Worm (Caenorhabditis elegans) whole organism, late embryonic: ENCODE data around the gene C24A3.4.

Experiments used
- C08G9.2 ChIP-seq: sonication (generic microtip); optimal IDR thresholded peaks from 2 replicates; lab custom pipeline; 2016; ENCODE audit warnings: mild to moderate bottlenecking, missing genetic modification characterization, moderate library complexity, missing compliant biosample characterization
- C38D4.7 ChIP-seq: fragments of 200-800 bp; sonication (Bioruptor generic); optimal IDR thresholded peaks from 2 replicates; lab custom pipeline; 2018; ENCODE audit warnings: mild to moderate bottlenecking, missing genetic modification characterization, moderate library complexity, missing compliant biosample characterization
- F13H6.1 ChIP-seq: sonication (generic microtip); optimal IDR thresholded peaks from 2 replicates; lab custom pipeline; 2016; ENCODE audit warnings: missing genetic modification characterization, missing compliant biosample characterization
- K02D7.2 ChIP-seq: sonication (generic microtip); optimal IDR thresholded peaks from 2 replicates; lab custom pipeline; 2017; ENCODE audit warnings: mild to moderate bottlenecking, missing genetic modification characterization, missing compliant biosample characterization
- T23F11.4 ChIP-seq: fragments of 200-800 bp; sonication (Bioruptor generic); optimal IDR thresholded peaks from 2 replicates; lab custom pipeline; 2018; ENCODE audit warnings: mild to moderate bottlenecking, missing genetic modification characterization, missing compliant biosample characterization
- Y22D7AL.16 ChIP-seq: sonication (generic microtip); optimal IDR thresholded peaks from 2 replicates; lab custom pipeline; 2016; ENCODE audit warnings: missing genetic modification characterization, missing compliant biosample characterization
- ahr-1 ChIP-seq: sonication (generic microtip); optimal IDR thresholded peaks from 2 replicates; lab custom pipeline; 2016; ENCODE audit warnings: missing genetic modification characterization, missing compliant biosample characterization
- ceh-14 ChIP-seq: sonication (generic microtip); optimal IDR thresholded peaks from 2 replicates; lab custom pipeline; 2016; ENCODE audit warnings: missing genotype, missing genetic modification characterization, missing compliant biosample characterization
- ceh-18 ChIP-seq: sonication (generic microtip); optimal IDR thresholded peaks from 2 replicates; lab custom pipeline; 2016; ENCODE audit warnings: missing genetic modification characterization, missing compliant biosample characterization
- ceh-19 ChIP-seq: fragments of 200-800 bp; sonication (Bioruptor generic); optimal IDR thresholded peaks from 2 replicates; lab custom pipeline; 2018; ENCODE audit warnings: mild to moderate bottlenecking, missing genetic modification characterization, missing compliant biosample characterization
- ceh-2 ChIP-seq: sonication (generic microtip); optimal IDR thresholded peaks from 2 replicates; lab custom pipeline; 2016; ENCODE audit warnings: missing genotype, missing genetic modification characterization, missing compliant biosample characterization
- ceh-30 ChIP-seq: fragments of 150-350 bp; optimal IDR thresholded peaks from 2 replicates; lab custom pipeline; 2014; ENCODE audit warnings: missing biosample characterization, missing genetic modification characterization
- ceh-31 ChIP-seq: sonication (generic microtip); optimal IDR thresholded peaks from 2 replicates; lab custom pipeline; 2016; ENCODE audit warnings: missing genetic modification characterization, missing compliant biosample characterization
- ceh-34 ChIP-seq: sonication (generic microtip); optimal IDR thresholded peaks from 2 replicates; lab custom pipeline; 2016; ENCODE audit warnings: mild to moderate bottlenecking, missing genetic modification characterization, missing compliant biosample characterization
- ceh-45 ChIP-seq: fragments of 200-800 bp; sonication (Bioruptor generic); IDR thresholded peaks from 2 replicates; pipeline ENCODE4 v1.3.6; 2022; ENCODE audit warnings: missing genetic modification reagents, missing genetic modification characterization, missing compliant biosample characterization
- ceh-6 ChIP-seq: fragments of 200-800 bp; sonication (Bioruptor generic); optimal IDR thresholded peaks from 2 replicates; lab custom pipeline; 2018; ENCODE audit warnings: mild to moderate bottlenecking, missing genetic modification characterization, missing compliant biosample characterization
- ceh-9 ChIP-seq: sonication (generic microtip); optimal IDR thresholded peaks from 2 replicates; lab custom pipeline; 2016; ENCODE audit warnings: mild to moderate bottlenecking, missing genetic modification characterization, inconsistent platforms, missing compliant biosample characterization
- dve-1 ChIP-seq: sonication (generic microtip); optimal IDR thresholded peaks from 2 replicates; lab custom pipeline; 2017; ENCODE audit warnings: antibody characterized with exemption, mild to moderate bottlenecking, missing genetic modification characterization, missing compliant biosample characterization
- elt-2 ChIP-seq: sonication (generic microtip); optimal IDR thresholded peaks from 2 replicates; lab custom pipeline; 2016; ENCODE audit warnings: missing genetic modification reagents, missing genetic modification characterization, missing compliant biosample characterization
- elt-4 ChIP-seq: sonication (generic microtip); optimal IDR thresholded peaks from 2 replicates; lab custom pipeline; 2016; ENCODE audit warnings: missing genetic modification characterization, missing compliant biosample characterization
- ets-4 ChIP-seq: sonication (generic microtip); optimal IDR thresholded peaks from 2 replicates; lab custom pipeline; 2016; ENCODE audit warnings: missing genetic modification characterization, missing compliant biosample characterization
- eyg-1 ChIP-seq: sonication (generic microtip); optimal IDR thresholded peaks from 2 replicates; lab custom pipeline; 2016; ENCODE audit warnings: missing genotype, missing genetic modification characterization, missing compliant biosample characterization
- fax-1 ChIP-seq: sonication (generic microtip); optimal IDR thresholded peaks from 2 replicates; lab custom pipeline; 2016; ENCODE audit warnings: missing genotype, missing genetic modification characterization, missing compliant biosample characterization
- fkh-10 ChIP-seq: fragments of 150-350 bp; optimal IDR thresholded peaks from 2 replicates; lab custom pipeline; 2014; ENCODE audit warnings: missing biosample characterization, missing genetic modification reagents, missing genetic modification characterization
- fkh-6 ChIP-seq: sonication (generic microtip); optimal IDR thresholded peaks from 2 replicates; lab custom pipeline; 2016; ENCODE audit warnings: missing genetic modification characterization, missing compliant biosample characterization
- gmeb-2 ChIP-seq: sonication (generic microtip); optimal IDR thresholded peaks from 2 replicates; lab custom pipeline; 2016; ENCODE audit warnings: missing genetic modification characterization, inconsistent platforms, missing compliant biosample characterization
- hlh-30 ChIP-seq: sonication (generic microtip); optimal IDR thresholded peaks from 2 replicates; lab custom pipeline; 2017; ENCODE audit warnings: antibody characterized with exemption, missing genetic modification characterization, missing compliant biosample characterization; ENCODE audit not compliant: insufficient read depth
- hlh-8 ChIP-seq: sonication (generic microtip); optimal IDR thresholded peaks from 2 replicates; lab custom pipeline; 2016; ENCODE audit warnings: missing genotype, missing genetic modification characterization, missing compliant biosample characterization
- lim-6 ChIP-seq: sonication (generic microtip); optimal IDR thresholded peaks from 2 replicates; lab custom pipeline; 2016; ENCODE audit warnings: missing genetic modification characterization, missing compliant biosample characterization
- mec-3 ChIP-seq: sonication (generic microtip); optimal IDR thresholded peaks from 2 replicates; lab custom pipeline; 2016; ENCODE audit warnings: borderline replicate concordance, missing genetic modification characterization, missing compliant biosample characterization
- nfya-1 ChIP-seq: sonication (generic microtip); optimal IDR thresholded peaks from 2 replicates; lab custom pipeline; 2017; ENCODE audit warnings: missing genetic modification characterization, mild to moderate bottlenecking, missing compliant biosample characterization, antibody characterized with exemption, moderate library complexity
- nhr-232 ChIP-seq: sonication (generic microtip); optimal IDR thresholded peaks from 2 replicates; lab custom pipeline; 2016; ENCODE audit warnings: missing genetic modification characterization, missing compliant biosample characterization
- pag-3 ChIP-seq: sonication (generic microtip); optimal IDR thresholded peaks from 2 replicates; lab custom pipeline; 2016; ENCODE audit warnings: missing compliant biosample characterization, missing genetic modification characterization, borderline replicate concordance
- pax-1 ChIP-seq: fragments of 150-350 bp; optimal IDR thresholded peaks from 2 replicates; lab custom pipeline; 2014; ENCODE audit warnings: missing biosample characterization, missing genetic modification characterization
- pha-2 ChIP-seq: sonication (generic microtip); optimal IDR thresholded peaks from 2 replicates; lab custom pipeline; 2017; ENCODE audit warnings: mild to moderate bottlenecking, missing genetic modification characterization, missing compliant biosample characterization
- pha-4 ChIP-seq: fragments of 150-350 bp; optimal IDR thresholded peaks from 2 replicates; lab custom pipeline; 2018; ENCODE audit warnings: missing biosample characterization, missing genetic modification reagents, missing genetic modification characterization
- pqm-1 ChIP-seq: sonication (generic microtip); optimal IDR thresholded peaks from 2 replicates; lab custom pipeline; 2016; ENCODE audit warnings: missing genetic modification characterization, missing compliant biosample characterization
- pros-1 ChIP-seq: fragments of 150-350 bp; optimal IDR thresholded peaks from 2 replicates; lab custom pipeline; 2014; ENCODE audit warnings: missing biosample characterization, missing genetic modification reagents, missing genetic modification characterization
- ref-2 ChIP-seq: sonication (generic microtip); optimal IDR thresholded peaks from 2 replicates; lab custom pipeline; 2016; ENCODE audit warnings: missing genetic modification characterization, missing compliant biosample characterization
- rnt-1 ChIP-seq: sonication (generic microtip); optimal IDR thresholded peaks from 2 replicates; lab custom pipeline; 2016; ENCODE audit warnings: missing genetic modification characterization, missing compliant biosample characterization
- sdc-2 ChIP-seq: sonication (generic microtip); optimal IDR thresholded peaks from 2 replicates; lab custom pipeline; 2016; ENCODE audit warnings: missing genotype, missing genetic modification characterization, missing compliant biosample characterization
- sox-2 ChIP-seq: fragments of 200-800 bp; sonication (Bioruptor generic); IDR thresholded peaks from 2 replicates; pipeline ENCODE4 v1.3.6; 2022; ENCODE audit warnings: missing genetic modification reagents, missing genetic modification characterization, missing compliant biosample characterization
- sox-4 ChIP-seq: sonication (generic microtip); optimal IDR thresholded peaks from 2 replicates; lab custom pipeline; 2017; ENCODE audit warnings: mild to moderate bottlenecking, missing genetic modification characterization, inconsistent platforms, missing compliant biosample characterization
- syd-9 ChIP-seq: sonication (generic microtip); optimal IDR thresholded peaks from 2 replicates; lab custom pipeline; 2016; ENCODE audit warnings: mild to moderate bottlenecking, missing genetic modification characterization, moderate library complexity, missing compliant biosample characterization
- tbx-2 ChIP-seq: sonication (generic microtip); optimal IDR thresholded peaks from 2 replicates; lab custom pipeline; 2016; ENCODE audit warnings: missing genetic modification characterization, missing compliant biosample characterization
- ttx-3 ChIP-seq: sonication (generic microtip); optimal IDR thresholded peaks from 2 replicates; lab custom pipeline; 2016; ENCODE audit warnings: missing genetic modification reagents, missing genetic modification characterization, missing compliant biosample characterization
- unc-3 ChIP-seq, 2 experiments: fragments of 200-800 bp in 1 of 2; sonication (Bioruptor generic) in 1 of 2; sonication (generic microtip) in 1 of 2; conservative IDR thresholded peaks in 1 of 2; optimal IDR thresholded peaks in 1 of 2; 2 replicates each; pipeline versions ENCODE4 v1.3.6 to Lab custom; 2016 to 2022; ENCODE audit warnings: missing compliant biosample characterization in 2 of 2, missing genetic modification characterization in 2 of 2, missing genetic modification reagents in 1 of 2
- unc-42 ChIP-seq: sonication (generic microtip); optimal IDR thresholded peaks from 2 replicates; lab custom pipeline; 2016; ENCODE audit warnings: missing genotype, missing genetic modification characterization, missing compliant biosample characterization
- unc-55 ChIP-seq: sonication (generic microtip); optimal IDR thresholded peaks from 2 replicates; lab custom pipeline; 2017; ENCODE audit warnings: missing biosample characterization, missing genetic modification reagents, missing genetic modification characterization
- unc-86 ChIP-seq: sonication (generic microtip); optimal IDR thresholded peaks from 2 replicates; lab custom pipeline; 2016; ENCODE audit warnings: missing genetic modification characterization, missing compliant biosample characterization
- ztf-16 ChIP-seq: sonication (generic microtip); optimal IDR thresholded peaks from 2 replicates; lab custom pipeline; 2017; ENCODE audit warnings: missing genetic modification characterization, missing compliant biosample characterization

The C24A3.4 gene

ce11 chrX:8969111-8970048 is 22.8 kb upstream of the C24A3.4 start:
- TF ChIP-seq unc-55 (GFP tag; lab: Kevin White, UChicago): no peak
- no peak for TF ChIP-seq tbx-2 (tag; lab: Kevin White, UChicago)
- TF ChIP-seq sox-2: no peak
- no peak for TF ChIP-seq unc-3 (GFP tag; conservative IDR thresholded peaks at IDR 0.05; lab: Robert Waterston, UW)
- TF ChIP-seq unc-3 (tag; optimal IDR thresholded peaks at IDR 0.05; lab: Kevin White, UChicago): no peak
- TF ChIP-seq ceh-30 (tag; lab: Kevin White, UChicago): no peak
- TF ChIP-seq pag-3 (tag; lab: Kevin White, UChicago): no peak
- no peak for TF ChIP-seq pha-2 (tag; lab: Kevin White, UChicago)
- TF ChIP-seq ceh-19: peak; percentile 15
- no peak for TF ChIP-seq hlh-30 (tag; lab: Kevin White, UChicago)
- no peak for TF ChIP-seq ahr-1 (tag; lab: Kevin White, UChicago)
- peak; percentile 7 for TF ChIP-seq ceh-2 (tag; lab: Kevin White, UChicago)
- no peak for TF ChIP-seq ceh-18 (tag; lab: Kevin White, UChicago)
- TF ChIP-seq unc-86 (tag; lab: Kevin White, UChicago): no peak
- no peak for TF ChIP-seq eyg-1
- peak; percentile 31 for TF ChIP-seq sox-4
- TF ChIP-seq elt-2 (tag; lab: Kevin White, UChicago): no peak
- peak; percentile 34 for TF ChIP-seq ref-2 (tag; lab: Kevin White, UChicago)
- TF ChIP-seq ceh-45: no peak
- TF ChIP-seq ztf-16: peak; percentile 5
- TF ChIP-seq gmeb-2: no peak
- no peak for TF ChIP-seq pha-4 (tag; lab: Kevin White, UChicago)
- TF ChIP-seq nhr-232: no peak
- TF ChIP-seq ceh-34 (tag; lab: Kevin White, UChicago): no peak
- no peak for TF ChIP-seq pqm-1 (tag; lab: Kevin White, UChicago)
- TF ChIP-seq C08G9.2 (tag; lab: Kevin White, UChicago): no peak
- no peak for TF ChIP-seq ttx-3 (tag; lab: Kevin White, UChicago)
- TF ChIP-seq unc-42 (tag; lab: Kevin White, UChicago): no peak
- TF ChIP-seq K02D7.2 (tag; lab: Kevin White, UChicago): no peak
- TF ChIP-seq ceh-9 (tag; lab: Kevin White, UChicago): no peak
- no peak for TF ChIP-seq ets-4 (tag; lab: Kevin White, UChicago)
- no peak for TF ChIP-seq ceh-6
- no peak for TF ChIP-seq T23F11.4 (GFP tag; lab: Kevin White, UChicago)
- TF ChIP-seq rnt-1 (tag; lab: Kevin White, UChicago): no peak
- no peak for TF ChIP-seq F13H6.1 (tag; lab: Kevin White, UChicago)
- peak; percentile 30 for TF ChIP-seq ceh-31
- peak; percentile 21 for TF ChIP-seq sdc-2 (tag; lab: Kevin White, UChicago)
- TF ChIP-seq Y22D7AL.16 (tag; lab: Kevin White, UChicago): no peak
- no peak for TF ChIP-seq ceh-14 (tag; lab: Kevin White, UChicago)
- TF ChIP-seq syd-9 (tag; lab: Kevin White, UChicago): no peak
- TF ChIP-seq elt-4: no peak
- TF ChIP-seq fkh-6 (tag; lab: Kevin White, UChicago): no peak
- TF ChIP-seq fax-1: no peak
- no peak for TF ChIP-seq pax-1 (tag; lab: Kevin White, UChicago)
- TF ChIP-seq mec-3: no peak
- TF ChIP-seq nfya-1 (tag; lab: Kevin White, UChicago): no peak
- no peak for TF ChIP-seq C38D4.7 (GFP tag; lab: Kevin White, UChicago)
- no peak for TF ChIP-seq hlh-8 (tag; lab: Kevin White, UChicago)
- no peak for TF ChIP-seq lim-6 (tag; lab: Kevin White, UChicago)
- TF ChIP-seq dve-1: no peak
- TF ChIP-seq pros-1 (tag; lab: Kevin White, UChicago): no peak
- TF ChIP-seq fkh-10 (GFP tag; lab: Kevin White, UChicago): no peak
